Fruit fly (Drosophila melanogaster): Measurements from ENCODE around the gene Hpd.

dm6 chr3L:20396047-20396446, 43.6 kb downstream of the Hpd start:
- TF ChIP-seq Sp1 (GFP tag; optimal IDR thresholded peaks at IDR 0.05) (no peak), rgr (GFP tag; optimal IDR thresholded peaks at IDR 0.05) (no peak), br (GFP tag; optimal IDR thresholded peaks at IDR 0.05) (no peak), OdsH (GFP tag; optimal IDR thresholded peaks at IDR 0.05) (no peak), HLH106 (tag; optimal IDR thresholded peaks at IDR 0.05) (no peak), Rel (GFP tag; optimal IDR thresholded peaks at IDR 0.05) (no peak), Rel (tag; optimal IDR thresholded peaks at IDR 0.05) (no peak), h (GFP tag; optimal IDR thresholded peaks at IDR 0.05) (no peak), foxo (GFP tag; optimal IDR thresholded peaks at IDR 0.05) (no peak), usp (GFP tag; optimal IDR thresholded peaks at IDR 0.05) (no peak), fru (GFP tag; optimal IDR thresholded peaks at IDR 0.05) (no peak), Myc (optimal IDR thresholded peaks at IDR 0.05) (no peak)

Data from whole organism, wandering third instar larva.